Fruit fly (Drosophila melanogaster): Measurements from ENCODE around the gene gNacalpha.

DNA sequence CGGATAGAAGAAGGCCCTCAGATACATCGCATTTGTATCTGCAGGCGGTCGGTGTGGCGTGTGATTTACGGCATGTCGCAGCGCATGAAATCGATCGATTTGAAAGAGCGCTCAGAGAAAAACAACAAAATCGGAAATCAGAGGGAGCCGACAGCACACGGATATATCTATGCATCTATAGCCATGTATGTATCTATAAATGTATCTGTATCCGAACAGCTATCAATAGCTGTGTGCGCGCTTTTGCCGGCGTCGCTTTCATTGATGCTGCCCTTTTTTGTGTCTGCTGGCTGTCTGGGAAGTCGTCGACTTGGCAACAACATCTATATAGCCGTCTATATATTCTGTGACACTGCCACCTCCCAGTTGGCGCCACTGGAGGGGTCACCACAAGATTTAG is 27.5 kb downstream of the gNacalpha start:
- TF ChIP-seq CTCF (optimal IDR thresholded peaks at IDR 0.05) (no peak), CG8478 (optimal IDR thresholded peaks at IDR 0.05) (no peak)
